Fruit fly (Drosophila melanogaster): Measurements from ENCODE around the gene Tudor-SN.

Gene Tudor-SN

DNA sequence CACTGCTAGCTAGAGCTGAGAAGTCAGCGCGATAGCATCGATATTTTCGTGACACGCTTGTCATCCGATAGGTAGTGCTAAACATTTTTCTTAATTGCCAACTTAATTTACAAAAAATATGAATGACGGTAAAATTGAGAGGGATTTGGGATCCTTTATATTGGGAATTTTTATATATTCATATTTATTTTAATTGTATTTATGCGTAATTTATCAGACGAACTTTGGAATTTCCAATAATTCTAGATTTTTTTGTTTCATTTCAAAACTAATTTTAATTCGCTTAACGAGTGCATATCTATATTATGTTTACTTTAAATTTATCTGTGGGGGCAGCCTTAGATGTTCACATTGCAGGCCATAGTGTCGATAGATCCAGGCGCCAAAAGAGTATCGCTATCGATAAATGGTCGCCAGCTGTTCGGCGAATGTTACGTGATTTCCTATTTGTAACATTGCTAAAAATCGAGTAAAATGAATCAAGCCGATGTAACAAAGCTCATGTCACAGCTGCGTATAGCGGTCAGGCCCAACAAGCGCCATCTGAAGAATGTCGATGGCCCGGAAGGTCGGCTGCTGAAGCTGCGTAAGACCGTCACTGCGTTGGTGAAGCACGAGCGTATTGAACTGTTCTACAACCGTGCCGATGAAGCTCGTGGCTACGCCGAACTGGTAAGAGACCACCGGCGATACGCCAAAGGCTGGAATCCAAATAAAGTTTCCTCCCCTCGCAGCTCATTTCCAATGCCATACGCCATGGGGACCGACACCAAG lies at the start of gene Tudor-SN, which contains the start of gene mRpL17 (continued):
- TF ChIP-seq ci (GFP tag; IDR thresholded peaks at IDR 0.05) (0 out of 3 replicates have a peak, but pooled peaks have one; percentile 5), Dfd (GFP tag; optimal IDR thresholded peaks at IDR 0.05) (no peak), CG13424 (tag; optimal IDR thresholded peaks at IDR 0.05) (peak; percentile 55), sens-2 (GFP tag; IDR thresholded peaks at IDR 0.05) (no peak), CG17361 (GFP tag; IDR thresholded peaks at IDR 0.05) (peak; percentile 66; the same call in 2 of the 3 replicates), slou (GFP tag; optimal IDR thresholded peaks at IDR 0.05) (peak; percentile 9), CG3407 (GFP tag; optimal IDR thresholded peaks at IDR 0.05) (no peak), fru (optimal IDR thresholded peaks at IDR 0.05) (no peak), CG18476 (GFP tag; optimal IDR thresholded peaks at IDR 0.05) (no peak), Jarid2 (GFP tag; optimal IDR thresholded peaks at IDR 0.05) (no peak), Gug (GFP tag; IDR thresholded peaks at IDR 0.05) (peak; percentile 54; the same call in 1 of the 4 replicates), NfI (GFP tag; optimal IDR thresholded peaks at IDR 0.05) (peak; percentile 24), org-1 (GFP tag; optimal IDR thresholded peaks at IDR 0.05) (no peak), CG4820 (GFP tag; optimal IDR thresholded peaks at IDR 0.05) (peak; percentile 21), CG18764 (GFP tag; optimal IDR thresholded peaks at IDR 0.05) (no peak), oc (tag; optimal IDR thresholded peaks at IDR 0.05) (no peak), corto (GFP tag; optimal IDR thresholded peaks at IDR 0.05) (peak; percentile 70), CG31441 (GFP tag; IDR thresholded peaks at IDR 0.05) (peak; percentile 57; the same call in 1 of the 2 replicates), CG1529 (GFP tag; optimal IDR thresholded peaks at IDR 0.05) (no peak), amos (GFP tag; IDR thresholded peaks at IDR 0.05; ENCODE audit: partially characterized antibody) (peak; percentile 99), Rx (GFP tag; IDR thresholded peaks at IDR 0.05) (no peak), Sin3A (optimal IDR thresholded peaks at IDR 0.05) (peak; percentile 68), ERR (GFP tag; optimal IDR thresholded peaks at IDR 0.05) (no peak), maf-S (GFP tag; optimal IDR thresholded peaks at IDR 0.05) (no peak), CG31224 (GFP tag; IDR thresholded peaks at IDR 0.05) (no peak), Lpt (GFP tag; optimal IDR thresholded peaks at IDR 0.05) (no peak), Tbp (GFP tag; optimal IDR thresholded peaks at IDR 0.05) (no peak), sim (GFP tag; IDR thresholded peaks at IDR 0.05) (no peak), Nf-YB (GFP tag; optimal IDR thresholded peaks at IDR 0.05) (no peak), MTF-1 (GFP tag; optimal IDR thresholded peaks at IDR 0.05; ENCODE audit: borderline replicate concordance) (no peak), CG8281 (tag; optimal IDR thresholded peaks at IDR 0.05) (no peak), CG6765 (GFP tag; optimal IDR thresholded peaks at IDR 0.05) (peak; percentile 17), vfl (GFP tag; optimal IDR thresholded peaks at IDR 0.05) (no peak), her (GFP tag; optimal IDR thresholded peaks at IDR 0.05) (no peak), Bdp1 (GFP tag; optimal IDR thresholded peaks at IDR 0.05) (no peak), Scr (GFP tag; IDR thresholded peaks at IDR 0.05; ENCODE audit: partially characterized antibody) (peak; percentile 97), cad (GFP tag; optimal IDR thresholded peaks at IDR 0.05) (no peak), Dp (GFP tag; optimal IDR thresholded peaks at IDR 0.05) (peak; percentile 53), rib (GFP tag; IDR thresholded peaks at IDR 0.05) (no peak), CG12236 (GFP tag; optimal IDR thresholded peaks at IDR 0.05) (no peak), psq (GFP tag; optimal IDR thresholded peaks at IDR 0.05) (peak; percentile 2), CG7372 (GFP tag; IDR thresholded peaks at IDR 0.05) (no peak), gro (GFP tag; optimal IDR thresholded peaks at IDR 0.05) (no peak), ind (GFP tag; optimal IDR thresholded peaks at IDR 0.05) (peak; percentile 51), CG12942 (GFP tag; optimal IDR thresholded peaks at IDR 0.05) (no peak), CG11560 (tag; IDR thresholded peaks at IDR 0.05) (no peak), CG13624 (GFP tag; optimal IDR thresholded peaks at IDR 0.05) (no peak), HmgD (GFP tag; optimal IDR thresholded peaks at IDR 0.05) (no peak), CG17802 (tag; optimal IDR thresholded peaks at IDR 0.05) (no peak), Myb (GFP tag; optimal IDR thresholded peaks at IDR 0.05) (no peak), prd (optimal IDR thresholded peaks at IDR 0.05) (no peak), prd (GFP tag; IDR thresholded peaks at IDR 0.05) (peak; percentile 42; the same call in 1 of the 3 replicates)
